Worm (Caenorhabditis elegans) whole organism, early embryonic: ENCODE data around the gene srh-41.

Source experiments
- flt-1 ChIP-seq: fragments of 200-800 bp; sonication (Bioruptor generic); IDR thresholded peaks from 2 replicates; pipeline ENCODE4 v1.3.6; 2022; ENCODE audit warnings: missing genetic modification characterization, missing compliant biosample characterization
- hmbx-1 ChIP-seq: sonication (generic microtip); optimal IDR thresholded peaks from 2 replicates; lab custom pipeline; 2016; ENCODE audit warnings: mild to moderate bottlenecking, missing genetic modification characterization, missing compliant biosample characterization
- hmg-4 ChIP-seq: fragments of 200-800 bp; sonication (Bioruptor generic); optimal IDR thresholded peaks from 2 replicates; lab custom pipeline; 2018; ENCODE audit warnings: mild to moderate bottlenecking, missing genetic modification characterization, missing compliant biosample characterization
- hnd-1 ChIP-seq: sonication (generic microtip); optimal IDR thresholded peaks from 2 replicates; lab custom pipeline; 2016; ENCODE audit warnings: missing genetic modification characterization, missing compliant biosample characterization
- scrt-1 ChIP-seq: fragments of 200-800 bp; sonication (Bioruptor generic); IDR thresholded peaks from 2 replicates; pipeline ENCODE4 v1.3.6; 2022; ENCODE audit warnings: missing genetic modification characterization, missing compliant biosample characterization
- sea-1 ChIP-seq: fragments of 200-800 bp; sonication (Bioruptor generic); conservative IDR thresholded peaks from 2 replicates; pipeline ENCODE4 v1.3.6; 2022; ENCODE audit warnings: missing genetic modification characterization, missing compliant biosample characterization
- tbx-37 ChIP-seq: fragments of 200-800 bp; sonication (Bioruptor generic); conservative IDR thresholded peaks from 2 replicates; pipeline ENCODE4 v1.3.6; 2022; ENCODE audit warnings: missing genetic modification reagents, missing genetic modification characterization, missing compliant biosample characterization

DNA sequence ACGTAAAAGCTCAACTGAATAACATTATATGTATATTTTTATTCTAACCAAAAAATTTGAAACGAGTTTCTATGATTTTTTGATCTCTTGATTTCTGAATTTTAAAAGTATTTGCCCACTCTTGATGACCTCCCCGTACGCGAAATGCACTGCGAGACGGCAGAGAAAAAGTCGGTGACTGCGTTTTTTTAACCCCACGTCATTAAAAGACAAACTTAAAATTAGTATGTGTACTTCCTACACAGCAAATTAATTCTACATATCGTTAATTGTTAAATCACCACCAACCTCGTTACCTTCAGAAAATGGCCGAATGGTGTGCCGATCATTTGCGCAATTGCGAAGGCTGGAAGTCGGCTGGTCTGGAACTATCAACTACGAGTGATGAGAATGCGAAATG lies 5.3 kb upstream of the srh-41 start, which contains the start of gene Y54G11A.4:
- no peak for TF ChIP-seq scrt-1 (GFP tag; lab: Robert Waterston, UW)
- no peak for TF ChIP-seq hnd-1 (tag; lab: Kevin White, UChicago)
- TF ChIP-seq tbx-37 (GFP tag; lab: Robert Waterston, UW) = no peak
- TF ChIP-seq sea-1 = no peak
- no peak for TF ChIP-seq flt-1 (GFP tag; lab: Robert Waterston, UW)
- TF ChIP-seq hmg-4 (GFP tag; lab: Kevin White, UChicago) = no peak
- TF ChIP-seq hmbx-1 (tag; lab: Kevin White, UChicago) = no peak
